Fruit fly (Drosophila melanogaster) whole organism, prepupa: ENCODE results near the gene CG5188.

ENCODE experiments used
- CG10631 ChIP-seq: fragments of 200-800 bp; sonication (Bioruptor generic); optimal IDR thresholded peaks from 2 replicates; lab custom pipeline; 2016; ENCODE audit warnings: missing biosample characterization, missing genetic modification characterization
- CG10669 ChIP-seq: fragments of 200-800 bp; sonication (Bioruptor generic); optimal IDR thresholded peaks from 3 replicates; lab custom pipeline; 2018; ENCODE audit warnings: missing biosample characterization, mild to moderate bottlenecking, missing genetic modification characterization, moderate library complexity
- CG11294 ChIP-seq: fragments of 200-800 bp; sonication (Bioruptor generic); IDR thresholded peaks from 2 replicates; pipeline ENCODE4 v1.3.6; 2022; ENCODE audit warnings: missing biosample characterization, missing genetic modification characterization
- CG11902 ChIP-seq: fragments of 200-800 bp; sonication (Bioruptor generic); optimal IDR thresholded peaks from 3 replicates; lab custom pipeline; 2016; ENCODE audit warnings: missing biosample characterization, missing genetic modification characterization
- CG1621 ChIP-seq: fragments of 200-800 bp; sonication (Bioruptor generic); optimal IDR thresholded peaks from 3 replicates; lab custom pipeline; 2018; ENCODE audit warnings: missing biosample characterization, mild to moderate bottlenecking, missing genetic modification characterization
- CG16779 ChIP-seq: fragments of 200-800 bp; sonication (Bioruptor generic); optimal IDR thresholded peaks from 3 replicates; lab custom pipeline; 2017; ENCODE audit warnings: missing biosample characterization, mild to moderate bottlenecking, missing genetic modification characterization
- CG31627 ChIP-seq: fragments of 200-800 bp; sonication (Bioruptor generic); optimal IDR thresholded peaks from 3 replicates; lab custom pipeline; 2016; ENCODE audit warnings: missing biosample characterization, missing genetic modification characterization
- CG34406 ChIP-seq: fragments of 200-800 bp; sonication (Bioruptor generic); optimal IDR thresholded peaks from 3 replicates; lab custom pipeline; 2016; ENCODE audit warnings: missing biosample characterization, missing genetic modification characterization
- CG3919 ChIP-seq: fragments of 200-800 bp; sonication (Bioruptor generic); optimal IDR thresholded peaks from 3 replicates; lab custom pipeline; 2016; ENCODE audit warnings: missing biosample characterization, missing genetic modification characterization
- CG4318 ChIP-seq: fragments of 200-800 bp; sonication (Bioruptor generic); optimal IDR thresholded peaks from 3 replicates; lab custom pipeline; 2017; ENCODE audit warnings: missing biosample characterization, mild to moderate bottlenecking, missing genetic modification characterization
- CG6163 ChIP-seq: fragments of 200-800 bp; sonication (Bioruptor generic); IDR thresholded peaks from 3 replicates; pipeline ENCODE4 v1.3.6; 2022; ENCODE audit warnings: missing biosample characterization, missing genetic modification characterization
- CG6276 ChIP-seq: fragments of 200-800 bp; sonication (Bioruptor generic); optimal IDR thresholded peaks from 2 replicates; lab custom pipeline; 2017; ENCODE audit warnings: missing biosample characterization, mild to moderate bottlenecking, missing genetic modification characterization
- CG6792 ChIP-seq: fragments of 200-800 bp; sonication (Bioruptor generic); optimal IDR thresholded peaks from 3 replicates; lab custom pipeline; 2016; ENCODE audit warnings: missing biosample characterization, missing genetic modification characterization
- CG6808 ChIP-seq: fragments of 200-800 bp; sonication (Bioruptor generic); optimal IDR thresholded peaks from 3 replicates; lab custom pipeline; 2017; ENCODE audit warnings: missing biosample characterization, missing genetic modification characterization, mild to moderate bottlenecking, moderate library complexity, missing genetic modification reagents
- CG6854 ChIP-seq: fragments of 200-800 bp; sonication (Bioruptor generic); optimal IDR thresholded peaks from 2 replicates; lab custom pipeline; 2017; ENCODE audit warnings: missing biosample characterization, mild to moderate bottlenecking, missing genetic modification characterization
- CG8119 ChIP-seq: fragments of 200-800 bp; sonication (Bioruptor generic); IDR thresholded peaks from 3 replicates; pipeline ENCODE4 v1.3.6; 2022; ENCODE audit warnings: missing biosample characterization, missing genetic modification characterization
- CG8319 ChIP-seq: fragments of 200-800 bp; sonication (Bioruptor generic); optimal IDR thresholded peaks from 3 replicates; lab custom pipeline; 2016; ENCODE audit warnings: missing biosample characterization, missing genetic modification characterization
- CG8632 ChIP-seq: fragments of 200-800 bp; sonication (Bioruptor generic); optimal IDR thresholded peaks from 3 replicates; lab custom pipeline; 2016; ENCODE audit warnings: missing biosample characterization, missing genetic modification characterization
- CG9139 ChIP-seq: fragments of 200-800 bp; sonication (Bioruptor generic); optimal IDR thresholded peaks from 3 replicates; lab custom pipeline; 2017; ENCODE audit warnings: missing biosample characterization, mild to moderate bottlenecking, missing genetic modification characterization
- Eip78C ChIP-seq: fragments of 200-800 bp; sonication (Bioruptor generic); peaks from one replicate; lab custom pipeline; 2016; ENCODE audit warnings: missing biosample characterization, missing genetic modification characterization
- Eip93F ChIP-seq: fragments of 200-800 bp; sonication (Bioruptor generic); optimal IDR thresholded peaks from 2 replicates; lab custom pipeline; 2016; ENCODE audit warnings: missing biosample characterization, mild to moderate bottlenecking, missing genetic modification characterization
- Ets21C ChIP-seq: fragments of 200-800 bp; sonication (Bioruptor generic); optimal IDR thresholded peaks from 3 replicates; lab custom pipeline; 2016; ENCODE audit warnings: missing biosample characterization, missing genetic modification characterization
- Ets96B ChIP-seq: fragments of 200-800 bp; optimal IDR thresholded peaks from 2 replicates; lab custom pipeline; 2019; ENCODE audit warnings: missing biosample characterization, mild to moderate bottlenecking, missing genetic modification characterization, moderate library complexity
- Gug ChIP-seq: fragments of 200-800 bp; sonication (Bioruptor generic); IDR thresholded peaks from 2 replicates; pipeline ENCODE4 v1.3.6; 2022; ENCODE audit warnings: missing biosample characterization, missing genetic modification characterization
- Hr38 ChIP-seq: sonication (Bioruptor generic); optimal IDR thresholded peaks from 2 replicates; lab custom pipeline; 2016; ENCODE audit warnings: missing biosample characterization, missing genetic modification characterization
- Hr39 ChIP-seq: fragments of 200-800 bp; sonication (Bioruptor generic); optimal IDR thresholded peaks from 2 replicates; lab custom pipeline; 2016; ENCODE audit warnings: missing biosample characterization, missing genetic modification characterization
- Hr4 ChIP-seq: fragments of 200-800 bp; sonication (Bioruptor generic); optimal IDR thresholded peaks from 3 replicates; lab custom pipeline; 2016; ENCODE audit warnings: missing biosample characterization, missing genetic modification characterization
- Lpt ChIP-seq: fragments of 200-800 bp; sonication (Bioruptor generic); optimal IDR thresholded peaks from 3 replicates; lab custom pipeline; 2016; ENCODE audit warnings: missing biosample characterization, missing genetic modification characterization
- OdsH ChIP-seq: fragments of 200-800 bp; sonication (Bioruptor generic); optimal IDR thresholded peaks from 3 replicates; lab custom pipeline; 2016; ENCODE audit warnings: missing biosample characterization, missing genetic modification characterization
- Smox ChIP-seq: fragments of 200-800 bp; sonication (Bioruptor generic); optimal IDR thresholded peaks from 3 replicates; lab custom pipeline; 2016; ENCODE audit warnings: missing biosample characterization, missing genetic modification characterization
- Sox14 ChIP-seq: fragments of 200-800 bp; sonication (Bioruptor generic); optimal IDR thresholded peaks from 3 replicates; lab custom pipeline; 2016; ENCODE audit warnings: missing biosample characterization, missing genetic modification characterization
- Sox15 ChIP-seq: fragments of 200-800 bp; sonication (Bioruptor generic); optimal IDR thresholded peaks from 3 replicates; lab custom pipeline; 2016; ENCODE audit warnings: missing biosample characterization, missing genetic modification characterization
- achi ChIP-seq: fragments of 200-800 bp; sonication (Bioruptor generic); optimal IDR thresholded peaks from 3 replicates; lab custom pipeline; 2016; ENCODE audit warnings: missing biosample characterization, missing genetic modification characterization
- acj6 ChIP-seq: fragments of 200-800 bp; sonication (Bioruptor generic); optimal IDR thresholded peaks from 3 replicates; lab custom pipeline; 2016; ENCODE audit warnings: missing biosample characterization, missing genetic modification characterization
- cyc ChIP-seq: fragments of 200-800 bp; sonication (Bioruptor generic); optimal IDR thresholded peaks from 3 replicates; lab custom pipeline; 2016; ENCODE audit warnings: missing biosample characterization, missing genetic modification characterization
- dac ChIP-seq: fragments of 200-800 bp; sonication (Bioruptor generic); optimal IDR thresholded peaks from 2 replicates; lab custom pipeline; 2017; ENCODE audit warnings: missing biosample characterization, mild to moderate bottlenecking, missing genetic modification characterization
- dsx ChIP-seq: fragments of 200-800 bp; optimal IDR thresholded peaks from 3 replicates; lab custom pipeline; 2019; ENCODE audit warnings: missing biosample characterization, mild to moderate bottlenecking, missing genetic modification characterization, moderate library complexity; ENCODE audit not compliant: poor library complexity, severe bottlenecking
- eg ChIP-seq: fragments of 200-800 bp; sonication (Bioruptor generic); IDR thresholded peaks from 3 replicates; pipeline ENCODE4 v1.3.6; 2022; ENCODE audit warnings: missing biosample characterization, missing genetic modification characterization
- esn ChIP-seq: fragments of 200-800 bp; sonication (Bioruptor generic); optimal IDR thresholded peaks from 2 replicates; lab custom pipeline; 2016; ENCODE audit warnings: missing biosample characterization, mild to moderate bottlenecking, missing genetic modification characterization, moderate library complexity
- fd59A ChIP-seq: fragments of 200-800 bp; sonication (Bioruptor generic); optimal IDR thresholded peaks from 2 replicates; lab custom pipeline; 2017; ENCODE audit warnings: missing biosample characterization, mild to moderate bottlenecking, missing genetic modification characterization, missing genetic modification reagents
- fd85E ChIP-seq: fragments of 200-800 bp; sonication (Bioruptor generic); optimal IDR thresholded peaks from 3 replicates; lab custom pipeline; 2016; ENCODE audit warnings: missing biosample characterization, missing genetic modification characterization
- lz ChIP-seq: fragments of 200-800 bp; sonication (Bioruptor generic); optimal IDR thresholded peaks from 3 replicates; lab custom pipeline; 2016; ENCODE audit warnings: missing biosample characterization, missing genetic modification characterization
- net ChIP-seq: fragments of 200-800 bp; sonication (Bioruptor generic); optimal IDR thresholded peaks from 3 replicates; lab custom pipeline; 2016; ENCODE audit warnings: missing biosample characterization, missing genetic modification characterization
- pdm3 ChIP-seq: fragments of 200-800 bp; sonication (Bioruptor generic); optimal IDR thresholded peaks from 3 replicates; lab custom pipeline; 2016; ENCODE audit warnings: missing biosample characterization, missing genetic modification characterization
- salr ChIP-seq, 2 experiments: fragments of 200-800 bp; sonication (Bioruptor generic); optimal IDR thresholded peaks; 3 replicates each; lab custom pipeline; 2016 to 2018; ENCODE audit warnings: missing biosample characterization in 2 of 2, missing genetic modification characterization in 2 of 2, mild to moderate bottlenecking in 1 of 2
- spab ChIP-seq: fragments of 200-800 bp; sonication (Bioruptor generic); optimal IDR thresholded peaks from 2 replicates; lab custom pipeline; 2017; ENCODE audit warnings: missing biosample characterization, mild to moderate bottlenecking, missing genetic modification characterization, missing genetic modification reagents
- ss ChIP-seq, 2 experiments: fragments of 200-800 bp; sonication (Bioruptor generic); optimal IDR thresholded peaks; 2 replicates in 1 of 2; 3 replicates in 1 of 2; lab custom pipeline; 2017 to 2018; ENCODE audit warnings: mild to moderate bottlenecking in 2 of 2, missing biosample characterization in 2 of 2, missing genetic modification characterization in 2 of 2, moderate library complexity in 1 of 2
- svp ChIP-seq: fragments of 200-800 bp; sonication (Bioruptor generic); peaks from one replicate; lab custom pipeline; 2016; ENCODE audit warnings: missing biosample characterization, missing genetic modification characterization
- vri ChIP-seq: fragments of 200-800 bp; sonication (Bioruptor generic); optimal IDR thresholded peaks from 3 replicates; lab custom pipeline; 2016; ENCODE audit warnings: missing biosample characterization, mild to moderate bottlenecking, missing genetic modification characterization

The CG5188 gene

DNA sequence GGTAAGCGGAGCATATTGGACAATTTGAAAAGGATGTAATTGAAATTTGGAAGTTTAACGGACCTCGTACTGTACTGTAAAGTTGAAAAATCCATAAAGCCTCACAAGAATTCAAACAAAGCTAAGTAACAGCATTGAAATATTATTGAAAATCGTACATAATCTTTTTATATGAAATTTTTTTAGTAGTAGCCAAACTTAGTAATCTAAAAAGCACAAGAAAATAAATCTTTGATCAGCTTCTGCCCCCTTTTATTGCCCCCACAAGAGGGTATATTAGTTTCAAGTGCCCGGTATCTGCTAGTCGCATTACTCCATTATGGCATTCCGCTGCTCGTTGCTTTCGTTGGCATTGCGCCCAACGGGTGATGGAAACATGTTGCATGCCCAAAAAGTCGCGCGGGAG, 38.2 kb downstream of the CG5188 start:
- TF ChIP-seq CG6276 (GFP tag; lab: Kevin White, UChicago) (peak; percentile 29), Hr4 (GFP tag; lab: Kevin White, UChicago) (peak; percentile 47), Lpt (GFP tag; lab: Kevin White, UChicago) (no peak), achi (GFP tag; lab: Kevin White, UChicago) (peak; percentile 18), OdsH (peak; percentile 17), salr (GFP tag; optimal IDR thresholded peaks at IDR 0.05; lab: Kevin White, UChicago) (peak in 1 of 2 experiments; percentile 62), acj6 (GFP tag; lab: Kevin White, UChicago) (peak; percentile 12), Eip78C (GFP tag; lab: Kevin White, UChicago) (peak; percentile 79), svp (no peak)
- TF ChIP-seq, all 60 proteins: peak for 7

dm6 chr2L:10468388-10468787, 39.8 kb downstream of the CG5188 start:
- TF ChIP-seq cyc (GFP tag; lab: Kevin White, UChicago), result peak; percentile 38
- TF ChIP-seq Sox15, result peak; percentile 25
- no peak for TF ChIP-seq Gug (GFP tag; lab: Robert Waterston, UW)
- TF ChIP-seq CG10669, result peak; percentile 75
- peak; percentile 54 for TF ChIP-seq achi (GFP tag; lab: Kevin White, UChicago)
- TF ChIP-seq ss (GFP tag; optimal IDR thresholded peaks at IDR 0.05; lab: Kevin White, UChicago), result no peak
- peak; percentile 46 for TF ChIP-seq CG34406 (GFP tag; lab: Kevin White, UChicago)
- TF ChIP-seq svp, result peak; percentile 89
- no peak for TF ChIP-seq CG9139 (GFP tag; lab: Kevin White, UChicago)
- peak; percentile 52 for TF ChIP-seq CG6792 (GFP tag; lab: Kevin White, UChicago)
- peak; percentile 80 for TF ChIP-seq CG6163 (GFP tag; lab: Robert Waterston, UW)
- peak; percentile 55 for TF ChIP-seq spab (GFP tag; lab: Kevin White, UChicago)
- TF ChIP-seq esn, result peak; percentile 24
- TF ChIP-seq dsx (GFP tag; lab: Kevin White, UChicago), result no peak
- TF ChIP-seq CG11902 (GFP tag; lab: Kevin White, UChicago), result peak; percentile 34
- peak; percentile 7 for TF ChIP-seq lz (GFP tag; lab: Kevin White, UChicago)
- TF ChIP-seq CG11294 (GFP tag; lab: Robert Waterston, UW), result 0 out of 2 replicates have a peak, but pooled peaks have one; percentile 13
- peak; percentile 27 for TF ChIP-seq fd59A
- TF ChIP-seq Hr39 (GFP tag; lab: Kevin White, UChicago), result peak; percentile 4
- peak; percentile 40 for TF ChIP-seq Smox (GFP tag; lab: Kevin White, UChicago)
- peak; percentile 30 for TF ChIP-seq Sox14
- TF ChIP-seq salr (GFP tag; optimal IDR thresholded peaks at IDR 0.05; lab: Kevin White, UChicago), result peak in 1 of 2 experiments; percentile 30
- TF ChIP-seq fd85E, result no peak
- TF ChIP-seq dac, result no peak
- TF ChIP-seq vri, result no peak
- peak; percentile 46 for TF ChIP-seq CG10631
- peak; percentile 13 for TF ChIP-seq Lpt (GFP tag; lab: Kevin White, UChicago)
- TF ChIP-seq CG8319 (GFP tag; lab: Kevin White, UChicago), result peak; percentile 4
- peak; percentile 43 for TF ChIP-seq Hr4 (GFP tag; lab: Kevin White, UChicago)
- peak; percentile 44 for TF ChIP-seq net (GFP tag; lab: Kevin White, UChicago)
- TF ChIP-seq CG1621 (tag; lab: Kevin White, UChicago), result no peak
- TF ChIP-seq CG8632 (GFP tag; lab: Kevin White, UChicago), result peak; percentile 30
- TF ChIP-seq CG6854 (GFP tag; lab: Kevin White, UChicago), result no peak
- peak; percentile 19 for TF ChIP-seq CG4318 (GFP tag; lab: Kevin White, UChicago)
- TF ChIP-seq Hr38, result no peak
- peak; percentile 55 for TF ChIP-seq CG3919 (GFP tag; lab: Kevin White, UChicago)
- TF ChIP-seq eg (GFP tag; lab: Robert Waterston, UW), result no peak; the same call in 2 of the 3 replicates
- no peak for TF ChIP-seq Eip93F (GFP tag; lab: Kevin White, UChicago)
- TF ChIP-seq Ets96B (tag; lab: Kevin White, UChicago), result peak; percentile 69
- TF ChIP-seq OdsH, result peak; percentile 58
- TF ChIP-seq pdm3, result peak; percentile 60
- TF ChIP-seq CG16779, result no peak
- TF ChIP-seq CG8119, result no peak
- TF ChIP-seq CG31627 (GFP tag; lab: Kevin White, UChicago), result peak; percentile 14
- no peak for TF ChIP-seq Ets21C
- TF ChIP-seq CG6808 (GFP tag; lab: Kevin White, UChicago), result peak; percentile 48
